Fruit fly (Drosophila melanogaster) whole organism, prepupa: ENCODE measurements around the gene Socs16D.
A peak's percentile ranks its signal among the peaks of the same experiment; 100 is the strongest.

Experiments used
- CG10631 ChIP-seq: fragments of 200-800 bp; sonication (Bioruptor generic); optimal IDR thresholded peaks from 2 replicates; lab custom pipeline; 2016; ENCODE audit warnings: missing biosample characterization, missing genetic modification characterization
- CG11294 ChIP-seq: fragments of 200-800 bp; sonication (Bioruptor generic); IDR thresholded peaks from 2 replicates; pipeline ENCODE4 v1.3.6; 2022; ENCODE audit warnings: missing biosample characterization, missing genetic modification characterization
- CG11762 ChIP-seq: fragments of 200-800 bp; sonication (Bioruptor generic); optimal IDR thresholded peaks from 3 replicates; lab custom pipeline; 2016; ENCODE audit warnings: missing biosample characterization, missing genetic modification characterization; ENCODE audit not compliant: insufficient read depth
- CG15336 ChIP-seq: fragments of 200-800 bp; sonication (Bioruptor generic); IDR thresholded peaks from 2 replicates; pipeline ENCODE4 v1.3.6; 2022; ENCODE audit warnings: missing biosample characterization, missing genetic modification characterization
- CG1621 ChIP-seq: fragments of 200-800 bp; sonication (Bioruptor generic); optimal IDR thresholded peaks from 3 replicates; lab custom pipeline; 2018; ENCODE audit warnings: missing biosample characterization, mild to moderate bottlenecking, missing genetic modification characterization
- CG16779 ChIP-seq: fragments of 200-800 bp; sonication (Bioruptor generic); optimal IDR thresholded peaks from 3 replicates; lab custom pipeline; 2017; ENCODE audit warnings: missing biosample characterization, mild to moderate bottlenecking, missing genetic modification characterization
- CG3032 ChIP-seq: fragments of 200-800 bp; optimal IDR thresholded peaks from 2 replicates; lab custom pipeline; 2019; ENCODE audit warnings: missing biosample characterization, mild to moderate bottlenecking, missing genetic modification characterization, moderate library complexity
- CG31627 ChIP-seq: fragments of 200-800 bp; sonication (Bioruptor generic); optimal IDR thresholded peaks from 3 replicates; lab custom pipeline; 2016; ENCODE audit warnings: missing biosample characterization, missing genetic modification characterization
- CG32006 ChIP-seq: fragments of 200-800 bp; sonication (Bioruptor generic); optimal IDR thresholded peaks from 3 replicates; lab custom pipeline; 2017; ENCODE audit warnings: missing biosample characterization, mild to moderate bottlenecking, missing genetic modification characterization
- CG3919 ChIP-seq: fragments of 200-800 bp; sonication (Bioruptor generic); optimal IDR thresholded peaks from 3 replicates; lab custom pipeline; 2016; ENCODE audit warnings: missing biosample characterization, missing genetic modification characterization
- CG6276 ChIP-seq: fragments of 200-800 bp; sonication (Bioruptor generic); optimal IDR thresholded peaks from 2 replicates; lab custom pipeline; 2017; ENCODE audit warnings: missing biosample characterization, mild to moderate bottlenecking, missing genetic modification characterization
- CG6808 ChIP-seq: fragments of 200-800 bp; sonication (Bioruptor generic); optimal IDR thresholded peaks from 3 replicates; lab custom pipeline; 2017; ENCODE audit warnings: missing biosample characterization, missing genetic modification characterization, mild to moderate bottlenecking, moderate library complexity, missing genetic modification reagents
- CG8119 ChIP-seq: fragments of 200-800 bp; sonication (Bioruptor generic); IDR thresholded peaks from 3 replicates; pipeline ENCODE4 v1.3.6; 2022; ENCODE audit warnings: missing biosample characterization, missing genetic modification characterization
- CG8319 ChIP-seq: fragments of 200-800 bp; sonication (Bioruptor generic); optimal IDR thresholded peaks from 3 replicates; lab custom pipeline; 2016; ENCODE audit warnings: missing biosample characterization, missing genetic modification characterization
- CG8632 ChIP-seq: fragments of 200-800 bp; sonication (Bioruptor generic); optimal IDR thresholded peaks from 3 replicates; lab custom pipeline; 2016; ENCODE audit warnings: missing biosample characterization, missing genetic modification characterization
- CG9139 ChIP-seq: fragments of 200-800 bp; sonication (Bioruptor generic); optimal IDR thresholded peaks from 3 replicates; lab custom pipeline; 2017; ENCODE audit warnings: missing biosample characterization, mild to moderate bottlenecking, missing genetic modification characterization
- Eip78C ChIP-seq: fragments of 200-800 bp; sonication (Bioruptor generic); peaks from one replicate; lab custom pipeline; 2016; ENCODE audit warnings: missing biosample characterization, missing genetic modification characterization
- Eip93F ChIP-seq: fragments of 200-800 bp; sonication (Bioruptor generic); optimal IDR thresholded peaks from 2 replicates; lab custom pipeline; 2016; ENCODE audit warnings: missing biosample characterization, mild to moderate bottlenecking, missing genetic modification characterization
- Ets21C ChIP-seq: fragments of 200-800 bp; sonication (Bioruptor generic); optimal IDR thresholded peaks from 3 replicates; lab custom pipeline; 2016; ENCODE audit warnings: missing biosample characterization, missing genetic modification characterization
- Hr39 ChIP-seq: fragments of 200-800 bp; sonication (Bioruptor generic); optimal IDR thresholded peaks from 2 replicates; lab custom pipeline; 2016; ENCODE audit warnings: missing biosample characterization, missing genetic modification characterization
- Hr4 ChIP-seq: fragments of 200-800 bp; sonication (Bioruptor generic); optimal IDR thresholded peaks from 3 replicates; lab custom pipeline; 2016; ENCODE audit warnings: missing biosample characterization, missing genetic modification characterization
- Lpt ChIP-seq: fragments of 200-800 bp; sonication (Bioruptor generic); optimal IDR thresholded peaks from 3 replicates; lab custom pipeline; 2016; ENCODE audit warnings: missing biosample characterization, missing genetic modification characterization
- Met ChIP-seq: fragments of 200-800 bp; sonication (Bioruptor generic); optimal IDR thresholded peaks from 3 replicates; lab custom pipeline; 2016; ENCODE audit warnings: missing biosample characterization, missing genetic modification characterization
- OdsH ChIP-seq: fragments of 200-800 bp; sonication (Bioruptor generic); optimal IDR thresholded peaks from 3 replicates; lab custom pipeline; 2016; ENCODE audit warnings: missing biosample characterization, missing genetic modification characterization
- Smox ChIP-seq: fragments of 200-800 bp; sonication (Bioruptor generic); optimal IDR thresholded peaks from 3 replicates; lab custom pipeline; 2016; ENCODE audit warnings: missing biosample characterization, missing genetic modification characterization
- Sox102F ChIP-seq: fragments of 200-800 bp; sonication (Bioruptor generic); optimal IDR thresholded peaks from 2 replicates; lab custom pipeline; 2016; ENCODE audit warnings: missing biosample characterization, mild to moderate bottlenecking, missing genetic modification characterization
- Sox14 ChIP-seq: fragments of 200-800 bp; sonication (Bioruptor generic); optimal IDR thresholded peaks from 3 replicates; lab custom pipeline; 2016; ENCODE audit warnings: missing biosample characterization, missing genetic modification characterization
- achi ChIP-seq: fragments of 200-800 bp; sonication (Bioruptor generic); optimal IDR thresholded peaks from 3 replicates; lab custom pipeline; 2016; ENCODE audit warnings: missing biosample characterization, missing genetic modification characterization
- cyc ChIP-seq: fragments of 200-800 bp; sonication (Bioruptor generic); optimal IDR thresholded peaks from 3 replicates; lab custom pipeline; 2016; ENCODE audit warnings: missing biosample characterization, missing genetic modification characterization
- dsx ChIP-seq: fragments of 200-800 bp; optimal IDR thresholded peaks from 3 replicates; lab custom pipeline; 2019; ENCODE audit warnings: missing biosample characterization, mild to moderate bottlenecking, missing genetic modification characterization, moderate library complexity; ENCODE audit not compliant: poor library complexity, severe bottlenecking
- eg ChIP-seq: fragments of 200-800 bp; sonication (Bioruptor generic); IDR thresholded peaks from 3 replicates; pipeline ENCODE4 v1.3.6; 2022; ENCODE audit warnings: missing biosample characterization, missing genetic modification characterization
- esn ChIP-seq: fragments of 200-800 bp; sonication (Bioruptor generic); optimal IDR thresholded peaks from 2 replicates; lab custom pipeline; 2016; ENCODE audit warnings: missing biosample characterization, mild to moderate bottlenecking, missing genetic modification characterization, moderate library complexity
- fd59A ChIP-seq: fragments of 200-800 bp; sonication (Bioruptor generic); optimal IDR thresholded peaks from 2 replicates; lab custom pipeline; 2017; ENCODE audit warnings: missing biosample characterization, mild to moderate bottlenecking, missing genetic modification characterization, missing genetic modification reagents
- fd85E ChIP-seq: fragments of 200-800 bp; sonication (Bioruptor generic); optimal IDR thresholded peaks from 3 replicates; lab custom pipeline; 2016; ENCODE audit warnings: missing biosample characterization, missing genetic modification characterization
- fkh ChIP-seq: fragments of 200-800 bp; sonication (Bioruptor generic); optimal IDR thresholded peaks from 3 replicates; lab custom pipeline; 2017; ENCODE audit warnings: missing biosample characterization, mild to moderate bottlenecking, missing genetic modification characterization, moderate library complexity
- net ChIP-seq: fragments of 200-800 bp; sonication (Bioruptor generic); optimal IDR thresholded peaks from 3 replicates; lab custom pipeline; 2016; ENCODE audit warnings: missing biosample characterization, missing genetic modification characterization
- pdm3 ChIP-seq: fragments of 200-800 bp; sonication (Bioruptor generic); optimal IDR thresholded peaks from 3 replicates; lab custom pipeline; 2016; ENCODE audit warnings: missing biosample characterization, missing genetic modification characterization
- ss ChIP-seq, 2 experiments: fragments of 200-800 bp; sonication (Bioruptor generic); optimal IDR thresholded peaks; 2 replicates in 1 of 2; 3 replicates in 1 of 2; lab custom pipeline; 2017 to 2018; ENCODE audit warnings: mild to moderate bottlenecking in 2 of 2, missing biosample characterization in 2 of 2, missing genetic modification characterization in 2 of 2, moderate library complexity in 1 of 2
- svp ChIP-seq: fragments of 200-800 bp; sonication (Bioruptor generic); peaks from one replicate; lab custom pipeline; 2016; ENCODE audit warnings: missing biosample characterization, missing genetic modification characterization
- vri ChIP-seq: fragments of 200-800 bp; sonication (Bioruptor generic); optimal IDR thresholded peaks from 3 replicates; lab custom pipeline; 2016; ENCODE audit warnings: missing biosample characterization, mild to moderate bottlenecking, missing genetic modification characterization

Gene Socs16D

dm6 chrX:17826807-17827703 is at the start of gene Socs16D (continued):
- TF ChIP-seq CG3919 = no peak
- TF ChIP-seq Sox14 (GFP tag; lab: Kevin White, UChicago) = peak; percentile 15
- TF ChIP-seq CG32006 (GFP tag; lab: Kevin White, UChicago) = no peak
- no peak for TF ChIP-seq CG6808
- no peak for TF ChIP-seq CG11294 (GFP tag; lab: Robert Waterston, UW)
- TF ChIP-seq Sox102F (GFP tag; lab: Kevin White, UChicago) = peak; percentile 45
- peak; percentile 32 for TF ChIP-seq CG31627 (GFP tag; lab: Kevin White, UChicago)
- no peak for TF ChIP-seq CG9139
- TF ChIP-seq Met = peak; percentile 37
- no peak for TF ChIP-seq CG1621 (tag; lab: Kevin White, UChicago)

- no peak for TF ChIP-seq CG8632 (GFP tag; lab: Kevin White, UChicago)
- TF ChIP-seq net = no peak
- TF ChIP-seq svp = peak; percentile 30
- peak; percentile 7 for TF ChIP-seq Eip78C (GFP tag; lab: Kevin White, UChicago)
- peak; percentile 15 for TF ChIP-seq fkh (GFP tag; lab: Kevin White, UChicago)
- TF ChIP-seq ss (GFP tag; optimal IDR thresholded peaks at IDR 0.05; lab: Kevin White, UChicago) = peak in 1 of 2 experiments; percentile 4
- TF ChIP-seq dsx (GFP tag; lab: Kevin White, UChicago) = peak; percentile 73
- TF ChIP-seq Sox14 (GFP tag; lab: Kevin White, UChicago) = no peak
Measured at dm6 chrX:17876518-17876917, 49.2 kb upstream of the Socs16D start.

- TF ChIP-seq Lpt (GFP tag; lab: Kevin White, UChicago) (no peak), svp (peak; percentile 58), ss (GFP tag; optimal IDR thresholded peaks at IDR 0.05; lab: Kevin White, UChicago) (no peak), Eip78C (GFP tag; lab: Kevin White, UChicago) (peak; percentile 41), vri (GFP tag; lab: Kevin White, UChicago) (no peak), CG8319 (GFP tag; lab: Kevin White, UChicago) (no peak), Sox14 (GFP tag; lab: Kevin White, UChicago) (peak; percentile 15), Eip93F (GFP tag; lab: Kevin White, UChicago) (peak; percentile 64), Smox (GFP tag; lab: Kevin White, UChicago) (peak; percentile 33), CG10631 (GFP tag; lab: Kevin White, UChicago) (no peak), Met (peak; percentile 32), Sox102F (GFP tag; lab: Kevin White, UChicago) (no peak)
Measured at dm6 chrX:17875695-17876094, 48.3 kb upstream of the Socs16D start.

- TF ChIP-seq pdm3 (GFP tag; lab: Kevin White, UChicago) (peak; percentile 46), Sox102F (GFP tag; lab: Kevin White, UChicago) (peak; percentile 55), Hr39 (GFP tag; lab: Kevin White, UChicago) (peak; percentile 66), fkh (GFP tag; lab: Kevin White, UChicago) (no peak), Met (peak; percentile 67), CG10631 (GFP tag; lab: Kevin White, UChicago) (peak; percentile 31), CG11762 (GFP tag; lab: Kevin White, UChicago) (peak; percentile 6), CG16779 (tag; lab: Kevin White, UChicago) (peak; percentile 20), ss (GFP tag; optimal IDR thresholded peaks at IDR 0.05; lab: Kevin White, UChicago) (peak; percentile 43 to 63), fd85E (GFP tag; lab: Kevin White, UChicago) (no peak), CG8632 (GFP tag; lab: Kevin White, UChicago) (peak; percentile 1), CG3032 (tag; lab: Kevin White, UChicago) (no peak), net (peak; percentile 28), CG6276 (GFP tag; lab: Kevin White, UChicago) (peak; percentile 27), esn (GFP tag; lab: Kevin White, UChicago) (peak; percentile 59), CG3919 (peak; percentile 58), CG15336 (GFP tag; lab: Robert Waterston, UW) (0 out of 2 replicates have a peak, but pooled peaks have one; percentile 19), CG8119 (GFP tag; lab: Robert Waterston, UW) (no peak), fd59A (GFP tag; lab: Kevin White, UChicago) (no peak), CG11294 (GFP tag; lab: Robert Waterston, UW) (no peak), Hr4 (peak; percentile 62), Ets21C (GFP tag; lab: Kevin White, UChicago) (peak; percentile 41), achi (GFP tag; lab: Kevin White, UChicago) (peak; percentile 44), OdsH (GFP tag; lab: Kevin White, UChicago) (peak; percentile 43), Sox14 (GFP tag; lab: Kevin White, UChicago) (peak; percentile 3), cyc (GFP tag; lab: Kevin White, UChicago) (peak; percentile 56), CG9139 (peak; percentile 17), eg (GFP tag; lab: Robert Waterston, UW) (peak; percentile 55; the same call in 1 of the 3 replicates), CG6808 (peak; percentile 44), Eip93F (GFP tag; lab: Kevin White, UChicago) (peak; percentile 25)
Measured at dm6 chrX:17875014-17875589, 47.7 kb upstream of the Socs16D start.
